Fruit fly (Drosophila melanogaster): ENCODE data around the gene CG34308.

CG34308 gene

dm6 chr3R:13088395-13088794, 647 bp upstream of the CG34308 start, which contains the start of gene timeout (continued):
- no peak for TF ChIP-seq ftz-f1 (GFP tag; optimal IDR thresholded peaks at IDR 0.05)
- TF ChIP-seq stwl (tag; optimal IDR thresholded peaks at IDR 0.05), result peak; percentile 94
- TF ChIP-seq CG18476 (GFP tag; optimal IDR thresholded peaks at IDR 0.05), result no peak
- no peak for TF ChIP-seq corto (GFP tag; optimal IDR thresholded peaks at IDR 0.05)
- peak; percentile 86 for TF ChIP-seq Dp (GFP tag; optimal IDR thresholded peaks at IDR 0.05)
- TF ChIP-seq shn (GFP tag; optimal IDR thresholded peaks at IDR 0.05), result no peak
- TF ChIP-seq h (optimal IDR thresholded peaks at IDR 0.05), result no peak
- TF ChIP-seq CG17186 (GFP tag; optimal IDR thresholded peaks at IDR 0.05), result peak; percentile 81
- TF ChIP-seq ranshi (GFP tag; IDR thresholded peaks at IDR 0.05), result no peak
- TF ChIP-seq Stat92E (GFP tag; optimal IDR thresholded peaks at IDR 0.05), result no peak
- no peak for TF ChIP-seq kah (GFP tag; optimal IDR thresholded peaks at IDR 0.05)
- peak; percentile 72 for TF ChIP-seq pita (GFP tag; optimal IDR thresholded peaks at IDR 0.05)
- no peak for TF ChIP-seq Adf1 (GFP tag; IDR thresholded peaks at IDR 0.05)
- TF ChIP-seq slou (GFP tag; optimal IDR thresholded peaks at IDR 0.05), result no peak
- TF ChIP-seq CG13894 (tag; optimal IDR thresholded peaks at IDR 0.05), result no peak
- no peak for TF ChIP-seq CG1792 (GFP tag; optimal IDR thresholded peaks at IDR 0.05)
- no peak for TF ChIP-seq CG16779 (GFP tag; IDR thresholded peaks at IDR 0.05)
- no peak for TF ChIP-seq kni (GFP tag; optimal IDR thresholded peaks at IDR 0.05)
- TF ChIP-seq insv (GFP tag; optimal IDR thresholded peaks at IDR 0.05), result peak in 1 of 2 experiments; percentile 88
- peak; percentile 53 for TF ChIP-seq inv (GFP tag; IDR thresholded peaks at IDR 0.05; ENCODE audit: partially characterized antibody)
- TF ChIP-seq CG14860 (GFP tag; IDR thresholded peaks at IDR 0.05; ENCODE audit: partially characterized antibody), result peak; percentile 58; the same call in 2 of the 3 replicates
- TF ChIP-seq Ptx1 (GFP tag; IDR thresholded peaks at IDR 0.05), result no peak
- TF ChIP-seq Chrac-16 (GFP tag; optimal IDR thresholded peaks at IDR 0.05), result no peak
- no peak for TF ChIP-seq CG31365 (tag; optimal IDR thresholded peaks at IDR 0.05)
- TF ChIP-seq CoRest (tag; optimal IDR thresholded peaks at IDR 0.05), result peak; percentile 8
- TF ChIP-seq HLHmδ (GFP tag; optimal IDR thresholded peaks at IDR 0.05), result no peak
- TF ChIP-seq Dip2 (GFP tag; IDR thresholded peaks at IDR 0.05), result no peak
- TF ChIP-seq CG32772 (GFP tag; IDR thresholded peaks at IDR 0.05), result no peak
- no peak for TF ChIP-seq az2 (GFP tag; optimal IDR thresholded peaks at IDR 0.05)
- TF ChIP-seq wek (GFP tag; optimal IDR thresholded peaks at IDR 0.05), result no peak
- no peak for TF ChIP-seq chn (GFP tag; optimal IDR thresholded peaks at IDR 0.05)
- no peak for TF ChIP-seq CG16863 (GFP tag; optimal IDR thresholded peaks at IDR 0.05)
- TF ChIP-seq CG7928 (GFP tag; optimal IDR thresholded peaks at IDR 0.05), result no peak
- no peak for TF ChIP-seq sr (GFP tag; IDR thresholded peaks at IDR 0.05)
- TF ChIP-seq CG13123 (GFP tag; optimal IDR thresholded peaks at IDR 0.05), result no peak
- peak; percentile 4 for TF ChIP-seq Abd-B (GFP tag; optimal IDR thresholded peaks at IDR 0.05)
- TF ChIP-seq btn (GFP tag; optimal IDR thresholded peaks at IDR 0.05), result no peak
- no peak for TF ChIP-seq nau (GFP tag; optimal IDR thresholded peaks at IDR 0.05)
- TF ChIP-seq CG6765 (GFP tag; optimal IDR thresholded peaks at IDR 0.05), result no peak
- no peak for TF ChIP-seq Atf-2 (GFP tag; optimal IDR thresholded peaks at IDR 0.05)
- TF ChIP-seq Poxn (GFP tag; IDR thresholded peaks at IDR 0.05), result no peak
- no peak for TF ChIP-seq fd96Cb (tag; optimal IDR thresholded peaks at IDR 0.05)
- no peak for TF ChIP-seq CG15696 (tag; optimal IDR thresholded peaks at IDR 0.05)
- no peak for TF ChIP-seq CG17328 (GFP tag; IDR thresholded peaks at IDR 0.05)
- TF ChIP-seq CG7372 (GFP tag; IDR thresholded peaks at IDR 0.05), result no peak
- no peak for TF ChIP-seq CG17912 (GFP tag; optimal IDR thresholded peaks at IDR 0.05)
- TF ChIP-seq CG8089 (GFP tag; optimal IDR thresholded peaks at IDR 0.05), result no peak
- peak; percentile 38 for TF ChIP-seq CG9797 (GFP tag; optimal IDR thresholded peaks at IDR 0.05)
- no peak for TF ChIP-seq otp (GFP tag; IDR thresholded peaks at IDR 0.05)
- TF ChIP-seq Camta (GFP tag; optimal IDR thresholded peaks at IDR 0.05), result no peak
- no peak for TF ChIP-seq CG7786 (GFP tag; optimal IDR thresholded peaks at IDR 0.05)
- TF ChIP-seq gsb (GFP tag; IDR thresholded peaks at IDR 0.05), result no peak

All from whole organism, embryonic.